Fruit fly (Drosophila melanogaster) whole organism, wandering third instar larva: ENCODE data around the gene CG7430.

ENCODE experiments used
- Abd-B ChIP-seq: fragments of >200 bp; optimal IDR thresholded peaks from 2 replicates; lab custom pipeline; 2017; ENCODE audit warnings: missing biosample characterization, missing genetic modification characterization
- CG32264 ChIP-seq: fragments of 200-800 bp; sonication (Bioruptor generic); optimal IDR thresholded peaks from 2 replicates; lab custom pipeline; 2016; ENCODE audit warnings: missing biosample characterization, missing genetic modification characterization
- CG9705 ChIP-seq: fragments of 200-800 bp; sonication (Bioruptor generic); optimal IDR thresholded peaks from 2 replicates; lab custom pipeline; 2018; ENCODE audit warnings: missing biosample characterization, mild to moderate bottlenecking, missing genetic modification characterization
- CrebA ChIP-seq: fragments of 200-800 bp; sonication (Bioruptor generic); optimal IDR thresholded peaks from 2 replicates; lab custom pipeline; 2016; ENCODE audit warnings: missing biosample characterization, mild to moderate bottlenecking, missing genetic modification characterization, borderline replicate concordance
- Dfd ChIP-seq: fragments of >200 bp; optimal IDR thresholded peaks from 2 replicates; lab custom pipeline; 2017; ENCODE audit warnings: missing biosample characterization, missing genetic modification characterization
- Dif ChIP-seq: fragments of 200-275, 200-300 bp; sonication (Bioruptor generic); optimal IDR thresholded peaks from 2 replicates; lab custom pipeline; 2018; ENCODE audit warnings: missing biosample characterization, missing genetic modification characterization; ENCODE audit not compliant: partially characterized antibody
- GATAd ChIP-seq: sonication (Bioruptor generic); optimal IDR thresholded peaks from 2 replicates; lab custom pipeline; 2016; ENCODE audit warnings: missing biosample characterization, missing genetic modification characterization
- HLH106 ChIP-seq: fragments of 200-800 bp; optimal IDR thresholded peaks from 3 replicates; lab custom pipeline; 2019; ENCODE audit warnings: missing biosample characterization, mild to moderate bottlenecking, missing genetic modification characterization, moderate library complexity
- Hnf4 ChIP-seq: fragments of 200-800 bp; sonication (Bioruptor generic); optimal IDR thresholded peaks from 2 replicates; lab custom pipeline; 2016; ENCODE audit warnings: missing biosample characterization, mild to moderate bottlenecking, missing genetic modification characterization
- Hr78 ChIP-seq: fragments of >200 bp; optimal IDR thresholded peaks from 2 replicates; lab custom pipeline; 2017; ENCODE audit warnings: missing biosample characterization, missing genetic modification characterization
- Hr83 ChIP-seq: fragments of 200-300 bp; sonication (Bioruptor generic); optimal IDR thresholded peaks from 2 replicates; lab custom pipeline; 2016; ENCODE audit warnings: missing biosample characterization, mild to moderate bottlenecking, missing genetic modification characterization, moderate library complexity; ENCODE audit not compliant: poor library complexity, severe bottlenecking
- Jra ChIP-seq: sonication (Bioruptor generic); optimal IDR thresholded peaks from 2 replicates; lab custom pipeline; 2016; ENCODE audit warnings: missing biosample characterization, missing genetic modification characterization
- Mio ChIP-seq: sonication (Bioruptor generic); optimal IDR thresholded peaks from 2 replicates; lab custom pipeline; 2016; ENCODE audit warnings: missing biosample characterization, missing genetic modification characterization
- Myc ChIP-seq: fragments of >200 bp; optimal IDR thresholded peaks from 2 replicates; lab custom pipeline; 2017
- N ChIP-seq: fragments of >200 bp; optimal IDR thresholded peaks from 2 replicates; lab custom pipeline; 2018; ENCODE audit warnings: missing biosample characterization, missing external identifiers, missing genetic modification characterization
- OdsH ChIP-seq: fragments of 200-800 bp; sonication (Bioruptor generic); optimal IDR thresholded peaks from 2 replicates; lab custom pipeline; 2016; ENCODE audit warnings: missing biosample characterization, mild to moderate bottlenecking, missing genetic modification characterization
- Rel ChIP-seq, 2 experiments: fragments of 200-800 bp; sonication (Bioruptor generic) in 1 of 2; optimal IDR thresholded peaks; 2 replicates in 1 of 2; 3 replicates in 1 of 2; lab custom pipeline; 2016 to 2019; ENCODE audit warnings: mild to moderate bottlenecking in 2 of 2, missing biosample characterization in 2 of 2, missing genetic modification characterization in 2 of 2, moderate library complexity in 1 of 2
- Sp1 ChIP-seq: fragments of 200-800 bp; sonication (Bioruptor generic); optimal IDR thresholded peaks from 3 replicates; lab custom pipeline; 2019; ENCODE audit warnings: missing biosample characterization, mild to moderate bottlenecking, missing genetic modification characterization, moderate library complexity
- Vsx2 ChIP-seq: fragments of 200-300, 225-300 bp; sonication (Bioruptor generic); optimal IDR thresholded peaks from 2 replicates; lab custom pipeline; 2018; ENCODE audit warnings: missing biosample characterization, missing genetic modification characterization; ENCODE audit not compliant: partially characterized antibody
- br ChIP-seq: fragments of 200-800 bp; sonication (Bioruptor generic); optimal IDR thresholded peaks from 2 replicates; lab custom pipeline; 2016; ENCODE audit warnings: missing biosample characterization, missing genetic modification characterization
- brk ChIP-seq: fragments of 200-800 bp; sonication (Bioruptor generic); optimal IDR thresholded peaks from 2 replicates; lab custom pipeline; 2016; ENCODE audit warnings: missing biosample characterization, mild to moderate bottlenecking, missing genetic modification characterization
- dl ChIP-seq, 2 experiments: fragments of 175-275, 200-275 bp in 1 of 2; fragments of 200-275 bp in 1 of 2; sonication (Bioruptor generic); optimal IDR thresholded peaks; lab custom pipeline; 2018; ENCODE audit warnings: mild to moderate bottlenecking in 2 of 2, missing biosample characterization in 2 of 2, missing genetic modification characterization in 2 of 2, moderate library complexity in 2 of 2; ENCODE audit not compliant: partially characterized antibody in 2 of 2, insufficient read depth in 1 of 2
- dmrt93B ChIP-seq: fragments of 200-800 bp; sonication (Bioruptor generic); optimal IDR thresholded peaks from 2 replicates; lab custom pipeline; 2018; ENCODE audit warnings: missing biosample characterization, mild to moderate bottlenecking, missing genetic modification characterization
- dsf ChIP-seq: sonication (Bioruptor generic); optimal IDR thresholded peaks from 2 replicates; lab custom pipeline; 2016; ENCODE audit warnings: missing biosample characterization, missing genetic modification characterization, borderline replicate concordance
- ey ChIP-seq: fragments of 200-800 bp; sonication (Bioruptor generic); optimal IDR thresholded peaks from 2 replicates; lab custom pipeline; 2016; ENCODE audit warnings: missing biosample characterization, missing genetic modification characterization
- foxo ChIP-seq, 2 experiments: fragments of 200-800 bp; sonication (Bioruptor generic); optimal IDR thresholded peaks; 2 replicates in 1 of 2; 3 replicates in 1 of 2; lab custom pipeline; 2016 to 2017; ENCODE audit warnings: missing biosample characterization in 2 of 2, missing genetic modification characterization in 2 of 2
- fru ChIP-seq: fragments of 200-800 bp; sonication (Bioruptor generic); optimal IDR thresholded peaks from 3 replicates; lab custom pipeline; 2016; ENCODE audit warnings: missing biosample characterization, mild to moderate bottlenecking, missing genetic modification characterization
- h ChIP-seq: fragments of 200-800 bp; sonication (Bioruptor generic); optimal IDR thresholded peaks from 3 replicates; lab custom pipeline; 2016; ENCODE audit warnings: missing biosample characterization, mild to moderate bottlenecking, missing genetic modification characterization
- jim ChIP-seq: fragments of 175-275, 200-325 bp; sonication (Bioruptor generic); optimal IDR thresholded peaks from 2 replicates; lab custom pipeline; 2016; ENCODE audit warnings: missing biosample characterization, mild to moderate bottlenecking, missing genetic modification characterization
- lola ChIP-seq: fragments of >200 bp; optimal IDR thresholded peaks from 2 replicates; lab custom pipeline; 2017; ENCODE audit warnings: missing biosample characterization, missing genetic modification characterization
- pan ChIP-seq: fragments of >200 bp; optimal IDR thresholded peaks from 2 replicates; lab custom pipeline; 2017
- psq ChIP-seq: fragments of 200-800 bp; sonication (Bioruptor generic); optimal IDR thresholded peaks from 3 replicates; lab custom pipeline; 2017; ENCODE audit warnings: missing biosample characterization, mild to moderate bottlenecking, missing genetic modification characterization, moderate library complexity
- rgr ChIP-seq: fragments of 200-800 bp; sonication (Bioruptor generic); optimal IDR thresholded peaks from 3 replicates; lab custom pipeline; 2016; ENCODE audit warnings: missing biosample characterization, mild to moderate bottlenecking, missing genetic modification characterization
- sage ChIP-seq: fragments of 200-800 bp; sonication (Bioruptor generic); optimal IDR thresholded peaks from 2 replicates; lab custom pipeline; 2016; ENCODE audit warnings: missing biosample characterization, mild to moderate bottlenecking, missing genetic modification characterization
- sv ChIP-seq: fragments of 200-800 bp; sonication (Bioruptor generic); optimal IDR thresholded peaks from 3 replicates; lab custom pipeline; 2016; ENCODE audit warnings: missing biosample characterization, missing genetic modification characterization
- tai ChIP-seq: sonication (Bioruptor generic); optimal IDR thresholded peaks from 2 replicates; lab custom pipeline; 2016; ENCODE audit warnings: missing biosample characterization, missing genetic modification characterization
- usp ChIP-seq: fragments of >200 bp; optimal IDR thresholded peaks from 2 replicates; lab custom pipeline; 2017; ENCODE audit warnings: missing biosample characterization, missing genetic modification characterization
- woc ChIP-seq: sonication (Bioruptor generic); optimal IDR thresholded peaks from 2 replicates; lab custom pipeline; 2016; ENCODE audit warnings: missing biosample characterization, mild to moderate bottlenecking, missing genetic modification characterization

Gene CG7430

dm6 chr3L:17849517-17849916 lies 2.8 kb downstream of the CG7430 start, which contains the start of gene TrpRS-m:
TrpRS-m (plus strand) TSS chr3L:17849727.
- TF ChIP-seq foxo (GFP tag; optimal IDR thresholded peaks at IDR 0.05; lab: Kevin White, UChicago) (no peak), Myc (lab: Kevin White, UChicago) (peak; percentile 65), Dfd (no peak), woc (GFP tag; lab: Kevin White, UChicago) (peak; percentile 60), GATAd (GFP tag; lab: Kevin White, UChicago) (no peak), HLH106 (tag; lab: Kevin White, UChicago) (no peak)

- no peak for TF ChIP-seq Hnf4 (GFP tag; lab: Kevin White, UChicago)
- peak; percentile 57 for TF ChIP-seq sv
- TF ChIP-seq Dif (GFP tag; lab: Kevin White, UChicago), result no peak
- no peak for TF ChIP-seq CG9705 (GFP tag; lab: Kevin White, UChicago)
- TF ChIP-seq psq, result peak; percentile 68
- TF ChIP-seq lola (GFP tag; lab: Kevin White, UChicago), result no peak
- TF ChIP-seq Jra (GFP tag; lab: Kevin White, UChicago), result no peak
- TF ChIP-seq Abd-B, result no peak
- no peak for TF ChIP-seq brk (GFP tag; lab: Kevin White, UChicago)
- TF ChIP-seq pan (lab: Kevin White, UChicago), result no peak
- peak; percentile 62 for TF ChIP-seq OdsH (GFP tag; lab: Kevin White, UChicago)
- peak; percentile 41 for TF ChIP-seq Hr83 (GFP tag; lab: Kevin White, UChicago)
- TF ChIP-seq CrebA (GFP tag; lab: Kevin White, UChicago), result no peak
- TF ChIP-seq GATAd (GFP tag; lab: Kevin White, UChicago), result no peak
- peak; percentile 52 for TF ChIP-seq rgr
- peak; percentile 45 for TF ChIP-seq h (GFP tag; lab: Kevin White, UChicago)
- TF ChIP-seq Hr78 (GFP tag; lab: Kevin White, UChicago), result no peak
- peak; percentile 60 for TF ChIP-seq fru
- TF ChIP-seq CG32264 (GFP tag; lab: Kevin White, UChicago), result no peak
- TF ChIP-seq sage, result no peak
- TF ChIP-seq Dfd, result no peak
- TF ChIP-seq ey (GFP tag; lab: Kevin White, UChicago), result peak; percentile 32
- TF ChIP-seq Myc (lab: Kevin White, UChicago), result no peak
- no peak for TF ChIP-seq N
- TF ChIP-seq Vsx2 (GFP tag; lab: Kevin White, UChicago), result no peak
- peak; percentile 72 for TF ChIP-seq Sp1 (GFP tag; lab: Kevin White, UChicago)
- no peak for TF ChIP-seq jim (GFP tag; lab: Kevin White, UChicago)
- TF ChIP-seq tai (GFP tag; lab: Kevin White, UChicago), result no peak
- TF ChIP-seq br, result peak; percentile 35
- peak; percentile 52 for TF ChIP-seq dmrt93B
- no peak for TF ChIP-seq dsf (GFP tag; lab: Kevin White, UChicago)
- TF ChIP-seq woc (GFP tag; lab: Kevin White, UChicago), result no peak
- no peak for TF ChIP-seq usp (GFP tag; lab: Kevin White, UChicago)
- no peak for TF ChIP-seq dl (GFP tag; optimal IDR thresholded peaks at IDR 0.05; lab: Kevin White, UChicago; ENCODE audit: insufficient read depth in 1 of 2, partially characterized antibody in 2 of 2)
- peak; percentile 52 for TF ChIP-seq HLH106 (tag; lab: Kevin White, UChicago)
- TF ChIP-seq foxo (GFP tag; optimal IDR thresholded peaks at IDR 0.05; lab: Kevin White, UChicago), result peak in 1 of 2 experiments; percentile 80
- no peak for TF ChIP-seq Mio (GFP tag; lab: Kevin White, UChicago)
- no peak for TF ChIP-seq Rel (GFP tag; optimal IDR thresholded peaks at IDR 0.05; lab: Kevin White, UChicago)
- TF ChIP-seq Rel (tag; optimal IDR thresholded peaks at IDR 0.05; lab: Kevin White, UChicago), result no peak
Observed at dm6 chr3L:17856655-17857479, 10.2 kb downstream of the CG7430 start, which contains the start of gene CG5535. CG5535 (minus strand) TSS chr3L:17856794.
